Worm (Caenorhabditis elegans): Measurements from ENCODE around the gene Y44A6D.5.

The Y44A6D.5 gene

ce11 chrV:20832554-20832963 lies 29.8 kb upstream of the Y44A6D.5 start:
- peak; percentile 30 for TF ChIP-seq cog-1 (tag; optimal IDR thresholded peaks at IDR 0.05)
- no peak for TF ChIP-seq klf-2 (GFP tag; conservative IDR thresholded peaks at IDR 0.05)
- TF ChIP-seq ref-1 (GFP tag; conservative IDR thresholded peaks at IDR 0.05) = no peak
- TF ChIP-seq flt-1 (GFP tag; IDR thresholded peaks at IDR 0.05) = peak; percentile 29; the same call in 1 of the 2 replicates

ce11 chrV:20831867-20832266 lies 29.1 kb upstream of the Y44A6D.5 start:
- no peak for TF ChIP-seq tab-1 (GFP tag; IDR thresholded peaks at IDR 0.05)
- TF ChIP-seq ref-1 (GFP tag; conservative IDR thresholded peaks at IDR 0.05) = no peak
- no peak for TF ChIP-seq med-1 (GFP tag; optimal IDR thresholded peaks at IDR 0.05; ENCODE audit: insufficient read depth)
- TF ChIP-seq flt-1 (GFP tag; IDR thresholded peaks at IDR 0.05) = no peak
- no peak for TF ChIP-seq cog-1 (tag; optimal IDR thresholded peaks at IDR 0.05)
- no peak for TF ChIP-seq T22C8.4 (GFP tag; IDR thresholded peaks at IDR 0.05)
- no peak for TF ChIP-seq klf-2 (GFP tag; conservative IDR thresholded peaks at IDR 0.05)
- no peak for TF ChIP-seq ztf-29 (GFP tag; IDR thresholded peaks at IDR 0.05)
- TF ChIP-seq ztf-23 (GFP tag; IDR thresholded peaks at IDR 0.05) = no peak

- TF ChIP-seq T22C8.4 (GFP tag; IDR thresholded peaks at IDR 0.05) (no peak), klf-2 (GFP tag; conservative IDR thresholded peaks at IDR 0.05) (no peak), ztf-29 (GFP tag; IDR thresholded peaks at IDR 0.05) (no peak), flt-1 (GFP tag; IDR thresholded peaks at IDR 0.05) (no peak), ztf-23 (GFP tag; IDR thresholded peaks at IDR 0.05) (no peak), tab-1 (GFP tag; IDR thresholded peaks at IDR 0.05) (no peak), ref-1 (GFP tag; conservative IDR thresholded peaks at IDR 0.05) (no peak), med-1 (GFP tag; optimal IDR thresholded peaks at IDR 0.05; ENCODE audit: insufficient read depth) (no peak), cog-1 (tag; optimal IDR thresholded peaks at IDR 0.05) (no peak)
Observed at ce11 chrV:20830409-20830808, 27.6 kb upstream of the Y44A6D.5 start.

ce11 chrV:20829511-20829910 lies 26.7 kb upstream of the Y44A6D.5 start, which contains the start of gene num-1:
Gene num-1 (plus strand): TSS chrV:20829811.
- TF ChIP-seq tab-1 (GFP tag; IDR thresholded peaks at IDR 0.05) (no peak), klf-2 (GFP tag; conservative IDR thresholded peaks at IDR 0.05) (no peak), ref-1 (GFP tag; conservative IDR thresholded peaks at IDR 0.05) (no peak), ztf-23 (GFP tag; IDR thresholded peaks at IDR 0.05) (no peak), med-1 (GFP tag; optimal IDR thresholded peaks at IDR 0.05; ENCODE audit: insufficient read depth) (no peak), ztf-29 (GFP tag; IDR thresholded peaks at IDR 0.05) (no peak), flt-1 (GFP tag; IDR thresholded peaks at IDR 0.05) (no peak), T22C8.4 (GFP tag; IDR thresholded peaks at IDR 0.05) (no peak), cog-1 (tag; optimal IDR thresholded peaks at IDR 0.05) (no peak)

- TF ChIP-seq T22C8.4 (GFP tag; IDR thresholded peaks at IDR 0.05) (peak; percentile 32; the same call in 1 of the 2 replicates), ztf-23 (GFP tag; IDR thresholded peaks at IDR 0.05) (no peak), flt-1 (GFP tag; IDR thresholded peaks at IDR 0.05) (0 out of 2 replicates have a peak, but pooled peaks have one; percentile 4)
Observed at ce11 chrV:20828820-20829219, 26.0 kb upstream of the Y44A6D.5 start, which contains the start of gene sbt-1. Gene sbt-1 (minus strand): TSS chrV:20828881.

- TF ChIP-seq med-1 (GFP tag; optimal IDR thresholded peaks at IDR 0.05; ENCODE audit: insufficient read depth) (no peak), klf-2 (GFP tag; conservative IDR thresholded peaks at IDR 0.05) (no peak), tab-1 (GFP tag; IDR thresholded peaks at IDR 0.05) (no peak), T22C8.4 (GFP tag; IDR thresholded peaks at IDR 0.05) (no peak), ztf-23 (GFP tag; IDR thresholded peaks at IDR 0.05) (no peak), cog-1 (tag; optimal IDR thresholded peaks at IDR 0.05) (no peak), flt-1 (GFP tag; IDR thresholded peaks at IDR 0.05) (no peak), ztf-29 (GFP tag; IDR thresholded peaks at IDR 0.05) (no peak), ref-1 (GFP tag; conservative IDR thresholded peaks at IDR 0.05) (no peak)
Observed at ce11 chrV:20826618-20827017, 23.8 kb upstream of the Y44A6D.5 start.

- TF ChIP-seq tab-1 (GFP tag; IDR thresholded peaks at IDR 0.05) (no peak), ref-1 (GFP tag; conservative IDR thresholded peaks at IDR 0.05) (no peak), klf-2 (GFP tag; conservative IDR thresholded peaks at IDR 0.05) (no peak), T22C8.4 (GFP tag; IDR thresholded peaks at IDR 0.05) (no peak), ztf-29 (GFP tag; IDR thresholded peaks at IDR 0.05) (no peak), flt-1 (GFP tag; IDR thresholded peaks at IDR 0.05) (no peak), cog-1 (tag; optimal IDR thresholded peaks at IDR 0.05) (no peak), ztf-23 (GFP tag; IDR thresholded peaks at IDR 0.05) (no peak), med-1 (GFP tag; optimal IDR thresholded peaks at IDR 0.05; ENCODE audit: insufficient read depth) (no peak)
Observed at ce11 chrV:20824962-20825609, 22.3 kb upstream of the Y44A6D.5 start, which contains the start of the genes gcy-22 and grl-14. Gene gcy-22 (minus strand): TSS chrV:20825062. Gene grl-14 (plus strand): TSS chrV:20825559.

ce11 chrV:20820033-20820432 lies 17.2 kb upstream of the Y44A6D.5 start, which contains the start of gene T03D8.6:
Gene T03D8.6 (minus strand): TSS chrV:20820330.
- TF ChIP-seq T22C8.4 (GFP tag; IDR thresholded peaks at IDR 0.05) (no peak), klf-2 (GFP tag; conservative IDR thresholded peaks at IDR 0.05) (no peak), ztf-29 (GFP tag; IDR thresholded peaks at IDR 0.05) (no peak), cog-1 (tag; optimal IDR thresholded peaks at IDR 0.05) (no peak), ref-1 (GFP tag; conservative IDR thresholded peaks at IDR 0.05) (no peak), ztf-23 (GFP tag; IDR thresholded peaks at IDR 0.05) (no peak), tab-1 (GFP tag; IDR thresholded peaks at IDR 0.05) (no peak), flt-1 (GFP tag; IDR thresholded peaks at IDR 0.05) (no peak), med-1 (GFP tag; optimal IDR thresholded peaks at IDR 0.05; ENCODE audit: insufficient read depth) (no peak)

- TF ChIP-seq cog-1 (tag; optimal IDR thresholded peaks at IDR 0.05) = no peak
- no peak for TF ChIP-seq flt-1 (GFP tag; IDR thresholded peaks at IDR 0.05)
- TF ChIP-seq klf-2 (GFP tag; conservative IDR thresholded peaks at IDR 0.05) = no peak
- TF ChIP-seq ztf-29 (GFP tag; IDR thresholded peaks at IDR 0.05) = no peak
- no peak for TF ChIP-seq ref-1 (GFP tag; conservative IDR thresholded peaks at IDR 0.05)
- no peak for TF ChIP-seq T22C8.4 (GFP tag; IDR thresholded peaks at IDR 0.05)
- TF ChIP-seq tab-1 (GFP tag; IDR thresholded peaks at IDR 0.05) = no peak
- no peak for TF ChIP-seq med-1 (GFP tag; optimal IDR thresholded peaks at IDR 0.05; ENCODE audit: insufficient read depth)
Observed at ce11 chrV:20815842-20816241, 13.0 kb upstream of the Y44A6D.5 start, which contains the start of gene sshk-1. Gene sshk-1 (plus strand): TSS chrV:20816142.

All from whole organism, midembryonic.